Fruit fly (Drosophila melanogaster): ENCODE results near the gene CG7333.

DNA sequence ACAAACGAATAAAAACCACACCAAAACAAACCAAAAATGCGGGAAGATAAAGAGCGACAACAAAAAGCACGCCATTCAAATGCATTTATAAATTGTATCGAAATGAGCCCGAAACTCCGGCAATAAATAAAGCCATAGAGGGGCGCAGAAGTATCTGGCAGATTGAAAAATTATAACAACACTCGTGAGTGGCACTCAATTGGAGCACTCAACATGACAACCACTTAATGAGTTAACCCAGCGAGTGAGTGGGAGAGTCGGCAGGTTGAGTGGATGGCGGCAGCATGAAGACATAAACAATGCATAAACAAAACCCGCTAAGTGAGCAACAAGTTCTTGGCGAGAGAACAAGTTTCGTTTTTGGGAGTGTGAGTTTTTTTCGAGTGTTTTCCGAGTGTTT is 31.7 kb upstream of the CG7333 start:
- TF ChIP-seq CG8478 (optimal IDR thresholded peaks at IDR 0.05) (no peak), usp (GFP tag; optimal IDR thresholded peaks at IDR 0.05) (no peak)

Data from whole organism.